Worm (Caenorhabditis elegans) whole organism, L3 larva: ENCODE measurements around the gene fbxa-127.

ENCODE experiments used
- elt-1 ChIP-seq: fragments of 150-350 bp; optimal IDR thresholded peaks from 2 replicates; lab custom pipeline; 2014; ENCODE audit warnings: missing biosample characterization, missing genetic modification characterization
- elt-3 ChIP-seq, 3 experiments: fragments of 150-350 bp in 1 of 3; sonication (generic microtip) in 2 of 3; optimal IDR thresholded peaks; 2 replicates in 2 of 3; 4 replicates in 1 of 3; lab custom pipeline; 2014 to 2017; ENCODE audit warnings: missing biosample characterization in 3 of 3, missing genetic modification characterization in 3 of 3
- fkh-10 ChIP-seq: sonication (generic microtip); optimal IDR thresholded peaks from 2 replicates; lab custom pipeline; 2017; ENCODE audit warnings: missing biosample characterization, missing genetic modification reagents, missing genetic modification characterization
- nhr-12 ChIP-seq: fragments of 150-350 bp; optimal IDR thresholded peaks from 2 replicates; lab custom pipeline; 2014; ENCODE audit warnings: missing biosample characterization, missing genetic modification characterization
- pqm-1 ChIP-seq: fragments of 150-350 bp; optimal IDR thresholded peaks from 2 replicates; lab custom pipeline; 2017; ENCODE audit warnings: missing biosample characterization, missing genetic modification characterization, inconsistent platforms
- skn-1 ChIP-seq: fragments of 150-350 bp; optimal IDR thresholded peaks from 2 replicates; lab custom pipeline; 2014; ENCODE audit warnings: missing biosample characterization, missing genetic modification characterization
- unc-62 ChIP-seq: fragments of 150-350 bp; sonication (generic microtip); optimal IDR thresholded peaks from 4 replicates; lab custom pipeline; 2014; ENCODE audit warnings: missing biosample characterization, missing genetic modification reagents, missing genetic modification characterization
- ztf-11 ChIP-seq: fragments of 150-350 bp; optimal IDR thresholded peaks from 2 replicates; lab custom pipeline; 2014; ENCODE audit warnings: missing biosample characterization, missing genetic modification characterization
- ztf-4 ChIP-seq: fragments of 150-350 bp; optimal IDR thresholded peaks from 2 replicates; lab custom pipeline; 2014; ENCODE audit warnings: missing biosample characterization, missing genetic modification characterization

DNA sequence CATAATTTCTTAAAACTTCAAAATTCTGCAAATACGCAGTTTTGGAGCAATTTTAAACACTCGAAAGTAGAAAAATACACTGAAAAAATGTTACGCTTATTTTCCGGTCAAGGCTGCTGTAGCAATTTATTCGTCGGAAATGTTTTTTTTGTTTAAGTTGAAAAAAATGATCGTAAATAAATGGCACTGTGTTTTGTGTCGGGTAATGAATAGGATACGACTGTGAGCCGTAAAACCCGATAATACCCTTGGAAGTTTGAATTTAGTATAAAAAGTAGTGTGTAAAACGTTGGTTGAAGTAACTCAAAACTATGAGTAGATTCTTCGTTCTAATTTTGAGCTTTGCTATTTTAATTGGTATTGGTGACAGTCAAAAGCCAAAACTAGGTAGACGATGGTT lies 1.6 kb upstream of the fbxa-127 start, which contains the start of gene T25E12.14:
- TF ChIP-seq ztf-4 (tag; lab: Kevin White, UChicago): no peak
- TF ChIP-seq unc-62: no peak
- TF ChIP-seq ztf-11: no peak
- TF ChIP-seq nhr-12 (tag; lab: Kevin White, UChicago): no peak
- no peak for TF ChIP-seq skn-1
- no peak for TF ChIP-seq elt-1
- no peak for TF ChIP-seq fkh-10 (GFP tag; lab: Kevin White, UChicago)
- TF ChIP-seq pqm-1 (tag; lab: Kevin White, UChicago): no peak
- no peak for TF ChIP-seq elt-3 (tag; optimal IDR thresholded peaks at IDR 0.05; lab: Kevin White, UChicago)
